Fruit fly (Drosophila melanogaster): ENCODE measurements around the gene Keap1.

DNA sequence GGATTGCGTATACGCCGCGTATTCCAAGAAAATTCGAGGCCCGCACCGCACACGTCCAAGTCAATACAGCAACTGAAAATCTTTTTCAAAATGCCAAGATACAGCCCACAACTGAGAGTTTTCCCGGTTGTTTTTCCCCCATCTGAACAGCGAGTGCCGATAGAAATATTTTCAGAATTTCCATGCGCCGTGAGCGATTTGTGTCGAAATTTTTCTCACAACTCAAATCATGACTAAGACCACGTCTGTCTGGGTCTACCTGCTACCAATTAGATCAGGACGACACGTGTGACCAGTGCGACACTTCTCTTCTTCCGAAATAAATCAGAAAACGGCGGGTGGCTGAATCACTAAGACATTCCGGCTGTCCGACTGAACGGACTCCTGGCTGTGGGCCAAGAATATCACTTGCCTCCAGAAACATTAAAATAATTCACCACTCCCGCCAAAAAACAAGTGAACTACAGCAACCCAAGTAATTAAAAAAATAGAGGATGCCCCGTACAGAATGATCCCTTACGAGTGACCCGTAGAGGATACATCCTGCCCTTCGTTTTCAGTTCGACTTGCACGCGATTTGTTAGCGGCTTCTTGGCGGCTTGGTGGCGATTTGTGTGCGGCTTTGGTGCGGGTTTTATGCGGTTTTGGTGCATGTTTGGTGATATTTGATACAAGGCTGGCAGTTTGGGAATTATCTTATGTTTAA is 45.7 kb upstream of the Keap1 start, which contains the start of gene cher:
- TF ChIP-seq pan (optimal IDR thresholded peaks at IDR 0.05), result no peak
- TF ChIP-seq Dif (GFP tag; optimal IDR thresholded peaks at IDR 0.05; ENCODE audit: partially characterized antibody), result no peak
- TF ChIP-seq lola (GFP tag; optimal IDR thresholded peaks at IDR 0.05), result no peak
- TF ChIP-seq Abd-B (GFP tag; optimal IDR thresholded peaks at IDR 0.05), result no peak
- no peak for TF ChIP-seq OdsH (GFP tag; optimal IDR thresholded peaks at IDR 0.05)
